Worm (Caenorhabditis elegans): Measurements from ENCODE around the gene ncs-4.
A peak's percentile ranks its signal among the peaks of the same experiment; 100 is the strongest.

ce11 chrX:10145011-10145410 lies 31.3 kb upstream of the ncs-4 start:
- TF ChIP-seq W03F9.2 (tag; optimal IDR thresholded peaks at IDR 0.05) (peak; percentile 32), him-1 (tag; optimal IDR thresholded peaks at IDR 0.05) (peak; percentile 87), dao-5 (tag; optimal IDR thresholded peaks at IDR 0.05) (peak; percentile 72)
